Fruit fly (Drosophila melanogaster): ENCODE results near the gene CG9951.

The CG9951 gene

DNA sequence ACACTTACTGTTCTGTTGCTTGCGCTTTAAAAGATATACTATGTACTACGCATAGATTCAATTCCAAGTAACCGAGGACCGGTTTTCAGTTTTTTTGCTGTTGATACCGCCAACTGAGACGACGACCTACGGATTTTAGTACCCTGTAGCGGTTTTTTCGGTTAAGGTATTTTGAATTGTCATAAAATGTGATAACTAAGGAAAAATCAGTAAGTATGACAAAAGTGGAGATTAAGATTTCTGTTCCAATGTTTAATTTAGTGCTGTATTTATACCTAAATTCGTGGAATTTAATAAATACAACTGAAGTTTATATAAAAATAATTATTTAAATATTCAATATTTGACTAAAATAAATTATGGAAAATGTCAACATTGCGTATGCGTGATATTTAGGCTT, 18.1 kb downstream of the CG9951 start:
- TF ChIP-seq D19B (GFP tag; optimal IDR thresholded peaks at IDR 0.05), result peak; percentile 64
- peak; percentile 27 for TF ChIP-seq CoRest (tag; optimal IDR thresholded peaks at IDR 0.05)
- TF ChIP-seq CG4730 (GFP tag; IDR thresholded peaks at IDR 0.05), result no peak
- TF ChIP-seq CG18262 (tag; optimal IDR thresholded peaks at IDR 0.05), result peak; percentile 0
- peak; percentile 2 for TF ChIP-seq Sox102F (GFP tag; optimal IDR thresholded peaks at IDR 0.05)
- no peak for TF ChIP-seq sim (GFP tag; IDR thresholded peaks at IDR 0.05)
- peak; percentile 33 for TF ChIP-seq CG2120 (GFP tag; optimal IDR thresholded peaks at IDR 0.05)
- peak; percentile 26; the same call in 1 of the 3 replicates for TF ChIP-seq row (GFP tag; IDR thresholded peaks at IDR 0.05)
- TF ChIP-seq gro (GFP tag; optimal IDR thresholded peaks at IDR 0.05), result no peak
- peak in 1 of 2 experiments; percentile 50 for TF ChIP-seq Hr51 (GFP tag; optimal IDR thresholded peaks at IDR 0.05)
- no peak for TF ChIP-seq CG34422 (GFP tag; IDR thresholded peaks at IDR 0.05)
- TF ChIP-seq CG12391 (tag; optimal IDR thresholded peaks at IDR 0.05), result peak; percentile 2
- peak; percentile 11 for TF ChIP-seq CG2712 (tag; optimal IDR thresholded peaks at IDR 0.05)
- no peak for TF ChIP-seq Jarid2 (GFP tag; optimal IDR thresholded peaks at IDR 0.05)
- TF ChIP-seq Mrtf (GFP tag; IDR thresholded peaks at IDR 0.05), result no peak
- no peak for TF ChIP-seq tll (GFP tag; optimal IDR thresholded peaks at IDR 0.05)
- TF ChIP-seq CG6654 (GFP tag; optimal IDR thresholded peaks at IDR 0.05), result no peak
- TF ChIP-seq CG30403 (GFP tag; optimal IDR thresholded peaks at IDR 0.05), result no peak
- no peak for TF ChIP-seq YL-1 (GFP tag; optimal IDR thresholded peaks at IDR 0.05)
- TF ChIP-seq CG9437 (GFP tag; optimal IDR thresholded peaks at IDR 0.05), result peak; percentile 11
- TF ChIP-seq CG15269 (tag; optimal IDR thresholded peaks at IDR 0.05), result peak; percentile 14
- TF ChIP-seq ci (GFP tag; IDR thresholded peaks at IDR 0.05), result no peak
- peak; percentile 15; the same call in 1 of the 2 replicates for TF ChIP-seq CG32532 (GFP tag; IDR thresholded peaks at IDR 0.05)
- TF ChIP-seq Dbx (GFP tag; IDR thresholded peaks at IDR 0.05), result no peak
- TF ChIP-seq CG2678 (tag; optimal IDR thresholded peaks at IDR 0.05), result peak; percentile 42
- TF ChIP-seq PHDP (tag; optimal IDR thresholded peaks at IDR 0.05), result peak; percentile 31
- no peak for TF ChIP-seq fd64A (GFP tag; optimal IDR thresholded peaks at IDR 0.05)
- TF ChIP-seq sqz (GFP tag; optimal IDR thresholded peaks at IDR 0.05), result peak; percentile 36
- TF ChIP-seq wor (GFP tag; IDR thresholded peaks at IDR 0.05), result no peak
- TF ChIP-seq CG17361 (GFP tag; IDR thresholded peaks at IDR 0.05), result 0 out of 3 replicates have a peak, but pooled peaks have one; percentile 22
- peak; percentile 41; the same call in 1 of the 2 replicates for TF ChIP-seq CG9932 (GFP tag; IDR thresholded peaks at IDR 0.05)
- TF ChIP-seq CG13424 (tag; optimal IDR thresholded peaks at IDR 0.05), result peak; percentile 16
- TF ChIP-seq CG6791 (GFP tag; IDR thresholded peaks at IDR 0.05; ENCODE audit: partially characterized antibody), result no peak
- peak; percentile 51 for TF ChIP-seq CG11504 (tag; optimal IDR thresholded peaks at IDR 0.05)
- TF ChIP-seq CG12236 (GFP tag; optimal IDR thresholded peaks at IDR 0.05), result no peak
- TF ChIP-seq Drgx (GFP tag; IDR thresholded peaks at IDR 0.05), result no peak; the same call in 1 of the 2 replicates
- no peak for TF ChIP-seq Awh (GFP tag; IDR thresholded peaks at IDR 0.05)
- no peak for TF ChIP-seq odd (GFP tag; optimal IDR thresholded peaks at IDR 0.05)
- TF ChIP-seq Rfx (GFP tag; IDR thresholded peaks at IDR 0.05), result 0 out of 2 replicates have a peak, but pooled peaks have one; percentile 16
- peak; percentile 27 for TF ChIP-seq Meics (GFP tag; optimal IDR thresholded peaks at IDR 0.05)
- no peak for TF ChIP-seq esg (GFP tag; conservative IDR thresholded peaks at IDR 0.05)
- TF ChIP-seq Dek (tag; optimal IDR thresholded peaks at IDR 0.05), result peak; percentile 9
- no peak for TF ChIP-seq ttk (GFP tag; IDR thresholded peaks at IDR 0.05)
- peak; percentile 44 for TF ChIP-seq gem (tag; optimal IDR thresholded peaks at IDR 0.05)
- TF ChIP-seq grau (tag; optimal IDR thresholded peaks at IDR 0.05), result peak; percentile 35

All from whole organism, embryonic.